5 worm cellular contexts compared by ENCODE assay signal in the genomic region with DNA sequence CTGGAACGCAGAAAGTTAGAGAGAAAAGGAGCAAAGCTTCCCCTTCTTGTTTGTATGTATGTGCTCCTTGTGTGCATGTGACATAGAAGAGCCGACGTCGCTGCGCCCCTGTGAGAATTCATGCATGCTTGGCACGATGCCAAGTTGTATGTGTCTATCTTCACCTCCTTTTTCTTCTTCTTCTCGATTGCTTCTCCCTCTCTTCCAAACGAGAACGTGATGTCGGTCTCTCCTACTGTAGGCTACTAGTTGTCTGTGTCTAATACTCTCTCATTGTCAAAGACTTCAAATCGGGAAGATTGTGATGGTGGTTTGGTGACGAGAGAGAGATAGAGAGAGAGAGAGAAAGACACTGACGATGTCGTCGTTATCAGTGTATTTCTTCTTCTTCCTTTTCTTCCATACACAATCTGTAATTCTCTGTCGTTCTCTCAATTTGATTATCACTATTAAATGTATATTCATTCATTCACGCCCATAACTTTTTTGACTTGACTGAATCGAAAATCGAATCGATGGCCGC.
TF ChIP-seq lines count a peak whose summit lies in the region.

No protein-coding gene starts in this region.

TF ChIP-seq in whole organism, L1 larva, 84 proteins besides CTCF, POLR2A, EP300 and RAD21 (continues in another document):
- TF ChIP-seq aha-1 (tag; optimal IDR thresholded peaks at IDR 0.05; lab: Kevin White, UChicago) (no peak), nhr-11 (tag; optimal IDR thresholded peaks at IDR 0.05; lab: Kevin White, UChicago) (peak; percentile 76), nhr-84 (tag; optimal IDR thresholded peaks at IDR 0.05; lab: Kevin White, UChicago) (no peak), fkh-8 (tag; optimal IDR thresholded peaks at IDR 0.05; lab: Kevin White, UChicago) (peak; percentile 93), efl-1 (optimal IDR thresholded peaks at IDR 0.05; lab: Kevin White, UChicago) (peak; percentile 65 to 81), efl-1 (GFP tag; optimal IDR thresholded peaks at IDR 0.05 in 1 of 2; lab: Kevin White, UChicago) (peak; percentile 31 to 93), nhr-47 (tag; optimal IDR thresholded peaks at IDR 0.05; lab: Kevin White, UChicago) (peak; percentile 88), vab-15 (tag; optimal IDR thresholded peaks at IDR 0.05; lab: Kevin White, UChicago) (peak; percentile 25), xbp-1 (tag; optimal IDR thresholded peaks at IDR 0.05; lab: Kevin White, UChicago) (peak; percentile 70), ztf-11 (tag; optimal IDR thresholded peaks at IDR 0.05; lab: Kevin White, UChicago) (peak in 1 of 2 experiments; percentile 49), skn-1 (tag; optimal IDR thresholded peaks at IDR 0.05; lab: Kevin White, UChicago) (no peak), nhr-76 (tag; optimal IDR thresholded peaks at IDR 0.05; lab: Kevin White, UChicago) (no peak), pag-3 (tag; optimal IDR thresholded peaks at IDR 0.05; lab: Kevin White, UChicago; ENCODE audit: borderline replicate concordance, insufficient read depth) (peak; percentile 30), egl-13 (tag; optimal IDR thresholded peaks at IDR 0.05; lab: Kevin White, UChicago) (peak; percentile 88), mep-1 (tag; optimal IDR thresholded peaks at IDR 0.05; lab: Kevin White, UChicago) (peak; percentile 84), mef-2 (tag; optimal IDR thresholded peaks at IDR 0.05; lab: Kevin White, UChicago) (peak; percentile 47)

TF ChIP-seq in whole organism, L3 larva, 47 proteins besides CTCF, POLR2A, EP300 and RAD21 (continues in another document):
- peak; percentile 87 for TF ChIP-seq nhr-43 (tag; optimal IDR thresholded peaks at IDR 0.05; lab: Kevin White, UChicago; ENCODE audit: poor library complexity, severe bottlenecking)
- no peak for TF ChIP-seq ceh-16 (tag; optimal IDR thresholded peaks at IDR 0.05; lab: Kevin White, UChicago)
- peak; percentile 75 for TF ChIP-seq tbx-2 (tag; optimal IDR thresholded peaks at IDR 0.05; lab: Kevin White, UChicago)
- peak; percentile 93 for TF ChIP-seq lin-39 (tag; optimal IDR thresholded peaks at IDR 0.05; lab: Kevin White, UChicago)
- TF ChIP-seq ceh-82 (tag; optimal IDR thresholded peaks at IDR 0.05; lab: Kevin White, UChicago) = peak; percentile 42
- peak; percentile 89 for TF ChIP-seq nfya-1 (tag; optimal IDR thresholded peaks at IDR 0.05; lab: Kevin White, UChicago; ENCODE audit: insufficient read depth)
- TF ChIP-seq aly-2 (tag; optimal IDR thresholded peaks at IDR 0.05; lab: Kevin White, UChicago) = no peak
- no peak for TF ChIP-seq zag-1 (tag; optimal IDR thresholded peaks at IDR 0.05; lab: Kevin White, UChicago)
- TF ChIP-seq R02D3.7 (tag; optimal IDR thresholded peaks at IDR 0.05; lab: Kevin White, UChicago) = peak; percentile 44
- TF ChIP-seq pha-4 (tag; optimal IDR thresholded peaks at IDR 0.05; lab: Kevin White, UChicago) = peak; percentile 43
- TF ChIP-seq nhr-77 (tag; optimal IDR thresholded peaks at IDR 0.05; lab: Kevin White, UChicago) = peak; percentile 18
- peak; percentile 59 for TF ChIP-seq elt-1 (tag; optimal IDR thresholded peaks at IDR 0.05; lab: Kevin White, UChicago)
- TF ChIP-seq ZK546.5 (tag; optimal IDR thresholded peaks at IDR 0.05; lab: Kevin White, UChicago) = no peak
- TF ChIP-seq nhr-11 (tag; optimal IDR thresholded peaks at IDR 0.05; lab: Kevin White, UChicago) = peak; percentile 5
- TF ChIP-seq elt-3 (tag; optimal IDR thresholded peaks at IDR 0.05; lab: Kevin White, UChicago) = peak in 1 of 3 experiments; percentile 74
- TF ChIP-seq fkh-2 (tag; optimal IDR thresholded peaks at IDR 0.05; lab: Kevin White, UChicago) = no peak
- no peak for TF ChIP-seq unc-39 (tag; optimal IDR thresholded peaks at IDR 0.05; lab: Kevin White, UChicago)

TF ChIP-seq in whole organism, early embryonic, 17 proteins besides CTCF, POLR2A, EP300 and RAD21:
- TF ChIP-seq hmg-4 (GFP tag; optimal IDR thresholded peaks at IDR 0.05; lab: Kevin White, UChicago) (peak; percentile 57), ama-1 (optimal IDR thresholded peaks at IDR 0.05; lab: Kevin White, UChicago) (no peak)

TF ChIP-seq in whole organism, midembryonic, 9 proteins besides CTCF, POLR2A, EP300 and RAD21:
- TF ChIP-seq flt-1 (GFP tag; IDR thresholded peaks at IDR 0.05; lab: Robert Waterston, UW) = 0 out of 2 replicates have a peak, but pooled peaks have one; percentile 16
- no peak for TF ChIP-seq ztf-23 (GFP tag; IDR thresholded peaks at IDR 0.05; lab: Robert Waterston, UW)
- no peak for TF ChIP-seq klf-2 (GFP tag; conservative IDR thresholded peaks at IDR 0.05; lab: Robert Waterston, UW)
- TF ChIP-seq ztf-29 (GFP tag; IDR thresholded peaks at IDR 0.05; lab: Robert Waterston, UW) = no peak
- TF ChIP-seq ref-1 (GFP tag; conservative IDR thresholded peaks at IDR 0.05; lab: Robert Waterston, UW) = no peak
- TF ChIP-seq tab-1 (GFP tag; IDR thresholded peaks at IDR 0.05; lab: Robert Waterston, UW) = no peak
- TF ChIP-seq cog-1 (tag; optimal IDR thresholded peaks at IDR 0.05; lab: Kevin White, UChicago) = no peak

TF ChIP-seq in whole organism, young adult, 124 proteins besides CTCF, POLR2A, EP300 and RAD21 (continues in another document):
- peak; percentile 9 to 78 for TF ChIP-seq let-607 (tag; optimal IDR thresholded peaks at IDR 0.05; lab: Kevin White, UChicago)
- peak; percentile 81 for TF ChIP-seq ztf-22 (GFP tag; optimal IDR thresholded peaks at IDR 0.05; lab: Kevin White, UChicago)
- no peak for TF ChIP-seq lsy-27 (tag; optimal IDR thresholded peaks at IDR 0.05; lab: Kevin White, UChicago; ENCODE audit: borderline replicate concordance, insufficient read depth)
- no peak for TF ChIP-seq D2030.7 (GFP tag; IDR thresholded peaks at IDR 0.05; lab: Robert Waterston, UW)
- peak; percentile 23 for TF ChIP-seq ceh-27 (GFP tag; optimal IDR thresholded peaks at IDR 0.05; lab: Kevin White, UChicago)
- peak; percentile 75 for TF ChIP-seq zfh-2 (GFP tag; conservative IDR thresholded peaks at IDR 0.05; lab: Robert Waterston, UW)
- TF ChIP-seq rpc-1 (optimal IDR thresholded peaks at IDR 0.05; lab: Kevin White, UChicago) = no peak
- TF ChIP-seq rpc-1 (tag; optimal IDR thresholded peaks at IDR 0.05; lab: Kevin White, UChicago) = no peak
- TF ChIP-seq madf-10 (tag; optimal IDR thresholded peaks at IDR 0.05; lab: Kevin White, UChicago) = peak; percentile 82
- TF ChIP-seq dox-1 (GFP tag; IDR thresholded peaks at IDR 0.05; lab: Robert Waterston, UW) = peak; percentile 87
- peak; percentile 65 for TF ChIP-seq C06A6.2 (GFP tag; conservative IDR thresholded peaks at IDR 0.05; lab: Robert Waterston, UW)
- no peak for TF ChIP-seq sea-2 (GFP tag; IDR thresholded peaks at IDR 0.05; lab: Robert Waterston, UW)
- TF ChIP-seq F33H1.4 (GFP tag; IDR thresholded peaks at IDR 0.05; lab: Robert Waterston, UW) = 0 out of 2 replicates have a peak, but pooled peaks have one; percentile 6
- TF ChIP-seq mxl-1 (tag; optimal IDR thresholded peaks at IDR 0.05; lab: Kevin White, UChicago) = no peak
- TF ChIP-seq attf-5 (GFP tag; optimal IDR thresholded peaks at IDR 0.05; lab: Kevin White, UChicago) = peak; percentile 89
- no peak for TF ChIP-seq Y53F4B.3 (GFP tag; IDR thresholded peaks at IDR 0.05; lab: Robert Waterston, UW)
- peak; percentile 77 for TF ChIP-seq ztf-26 (tag; optimal IDR thresholded peaks at IDR 0.05; lab: Kevin White, UChicago)
- TF ChIP-seq Y67H2A.10 (GFP tag; conservative IDR thresholded peaks at IDR 0.05; lab: Robert Waterston, UW) = no peak
- 0 out of 2 replicates have a peak, but pooled peaks have one; percentile 8 for TF ChIP-seq hmg-20 (GFP tag; IDR thresholded peaks at IDR 0.05; lab: Robert Waterston, UW)
- TF ChIP-seq mcd-1 (GFP tag; IDR thresholded peaks at IDR 0.05; lab: Robert Waterston, UW) = peak; percentile 55
- 0 out of 2 replicates have a peak, but pooled peaks have one; percentile 17 for TF ChIP-seq pbrm-1 (GFP tag; IDR thresholded peaks at IDR 0.05; lab: Robert Waterston, UW)
- no peak for TF ChIP-seq ztf-28 (GFP tag; IDR thresholded peaks at IDR 0.05; lab: Robert Waterston, UW)
- TF ChIP-seq ama-1 (optimal IDR thresholded peaks at IDR 0.05; lab: Kevin White, UChicago) = no peak
- TF ChIP-seq ama-1 (GFP tag; optimal IDR thresholded peaks at IDR 0.05; lab: Kevin White, UChicago) = no peak
- TF ChIP-seq hsf-1 (GFP tag; IDR thresholded peaks at IDR 0.05; lab: Robert Waterston, UW) = no peak
- TF ChIP-seq F52B5.7 (tag; optimal IDR thresholded peaks at IDR 0.05; lab: Kevin White, UChicago) = peak; percentile 16
- TF ChIP-seq F39B2.1 (GFP tag; IDR thresholded peaks at IDR 0.05; lab: Robert Waterston, UW) = no peak
- peak; percentile 67; the same call in 1 of the 2 replicates for TF ChIP-seq egl-44 (GFP tag; IDR thresholded peaks at IDR 0.05; lab: Robert Waterston, UW)
- no peak; the same call in 1 of the 2 replicates for TF ChIP-seq attf-3 (GFP tag; conservative IDR thresholded peaks at IDR 0.05; lab: Robert Waterston, UW)
- TF ChIP-seq B0336.3 (GFP tag; IDR thresholded peaks at IDR 0.05; lab: Robert Waterston, UW) = peak; percentile 81
- no peak for TF ChIP-seq him-1 (tag; optimal IDR thresholded peaks at IDR 0.05; lab: Kevin White, UChicago)
- peak; percentile 91 for TF ChIP-seq lin-40 (tag; optimal IDR thresholded peaks at IDR 0.05; lab: Kevin White, UChicago)
- peak; percentile 93 for TF ChIP-seq somi-1 (GFP tag; optimal IDR thresholded peaks at IDR 0.05; lab: Kevin White, UChicago)
- TF ChIP-seq snpc-1.3 (tag; optimal IDR thresholded peaks at IDR 0.05; lab: Kevin White, UChicago; ENCODE audit: insufficient read depth) = no peak
- no peak for TF ChIP-seq dpl-1 (GFP tag; optimal IDR thresholded peaks at IDR 0.05; lab: Kevin White, UChicago)
- TF ChIP-seq let-526 (GFP tag; IDR thresholded peaks at IDR 0.05; lab: Robert Waterston, UW) = no peak
- peak; percentile 57 for TF ChIP-seq nhr-90 (tag; optimal IDR thresholded peaks at IDR 0.05; lab: Kevin White, UChicago)
- TF ChIP-seq lin-54 (GFP tag; optimal IDR thresholded peaks at IDR 0.05; lab: Kevin White, UChicago) = peak; percentile 20
- peak; percentile 9 for TF ChIP-seq tlf-1 (GFP tag; optimal IDR thresholded peaks at IDR 0.05; lab: Kevin White, UChicago)
- peak; percentile 61 for TF ChIP-seq die-1 (tag; optimal IDR thresholded peaks at IDR 0.05; lab: Kevin White, UChicago)
- TF ChIP-seq tbp1 (GFP tag; optimal IDR thresholded peaks at IDR 0.05; lab: Kevin White, UChicago) = peak; percentile 46
- TF ChIP-seq hmg-1.2 (GFP tag; IDR thresholded peaks at IDR 0.05; lab: Robert Waterston, UW) = peak; percentile 54
- no peak for TF ChIP-seq F10E7.11 (tag; optimal IDR thresholded peaks at IDR 0.05; lab: Kevin White, UChicago)
- no peak for TF ChIP-seq F23B12.7 (tag; optimal IDR thresholded peaks at IDR 0.05; lab: Kevin White, UChicago; ENCODE audit: insufficient read depth)
- TF ChIP-seq ekl-4 (GFP tag; IDR thresholded peaks at IDR 0.05; lab: Robert Waterston, UW) = no peak
- TF ChIP-seq ccch-3 (GFP tag; optimal IDR thresholded peaks at IDR 0.05; lab: Kevin White, UChicago) = no peak
